Fruit fly (Drosophila melanogaster): ENCODE data around the gene CG31121.

- TF ChIP-seq Hr39 (GFP tag; optimal IDR thresholded peaks at IDR 0.05) (no peak), CG6276 (GFP tag; optimal IDR thresholded peaks at IDR 0.05) (no peak), CG8119 (GFP tag; IDR thresholded peaks at IDR 0.05) (no peak), fd59A (GFP tag; optimal IDR thresholded peaks at IDR 0.05) (no peak), eg (GFP tag; IDR thresholded peaks at IDR 0.05) (no peak)
Observed at dm6 chr3R:24867956-24868355, 26.4 kb downstream of the CG31121 start.

Measured in whole organism, prepupa.